Fruit fly (Drosophila melanogaster) whole organism, wandering third instar larva: ENCODE measurements around the gene Mlc2.

Experiments
- Abd-B ChIP-seq: fragments of >200 bp; optimal IDR thresholded peaks from 2 replicates; lab custom pipeline; 2017; ENCODE audit warnings: missing biosample characterization, missing genetic modification characterization
- CrebA ChIP-seq: fragments of 200-800 bp; sonication (Bioruptor generic); optimal IDR thresholded peaks from 2 replicates; lab custom pipeline; 2016; ENCODE audit warnings: missing biosample characterization, mild to moderate bottlenecking, missing genetic modification characterization, borderline replicate concordance
- GATAd ChIP-seq: sonication (Bioruptor generic); optimal IDR thresholded peaks from 2 replicates; lab custom pipeline; 2016; ENCODE audit warnings: missing biosample characterization, missing genetic modification characterization
- HLH106 ChIP-seq: fragments of 200-800 bp; optimal IDR thresholded peaks from 3 replicates; lab custom pipeline; 2019; ENCODE audit warnings: missing biosample characterization, mild to moderate bottlenecking, missing genetic modification characterization, moderate library complexity
- Hr78 ChIP-seq: fragments of >200 bp; optimal IDR thresholded peaks from 2 replicates; lab custom pipeline; 2017; ENCODE audit warnings: missing biosample characterization, missing genetic modification characterization
- Hr83 ChIP-seq: fragments of 200-300 bp; sonication (Bioruptor generic); optimal IDR thresholded peaks from 2 replicates; lab custom pipeline; 2016; ENCODE audit warnings: missing biosample characterization, mild to moderate bottlenecking, missing genetic modification characterization, moderate library complexity; ENCODE audit not compliant: poor library complexity, severe bottlenecking
- Myc ChIP-seq: fragments of >200 bp; optimal IDR thresholded peaks from 2 replicates; lab custom pipeline; 2017
- OdsH ChIP-seq: fragments of 200-800 bp; sonication (Bioruptor generic); optimal IDR thresholded peaks from 2 replicates; lab custom pipeline; 2016; ENCODE audit warnings: missing biosample characterization, mild to moderate bottlenecking, missing genetic modification characterization
- Vsx2 ChIP-seq: fragments of 200-300, 225-300 bp; sonication (Bioruptor generic); optimal IDR thresholded peaks from 2 replicates; lab custom pipeline; 2018; ENCODE audit warnings: missing biosample characterization, missing genetic modification characterization; ENCODE audit not compliant: partially characterized antibody
- br ChIP-seq: fragments of 200-800 bp; sonication (Bioruptor generic); optimal IDR thresholded peaks from 2 replicates; lab custom pipeline; 2016; ENCODE audit warnings: missing biosample characterization, missing genetic modification characterization
- dmrt93B ChIP-seq: fragments of 200-800 bp; sonication (Bioruptor generic); optimal IDR thresholded peaks from 2 replicates; lab custom pipeline; 2018; ENCODE audit warnings: missing biosample characterization, mild to moderate bottlenecking, missing genetic modification characterization
- pan ChIP-seq: fragments of >200 bp; optimal IDR thresholded peaks from 2 replicates; lab custom pipeline; 2017
- psq ChIP-seq: fragments of 200-800 bp; sonication (Bioruptor generic); optimal IDR thresholded peaks from 3 replicates; lab custom pipeline; 2017; ENCODE audit warnings: missing biosample characterization, mild to moderate bottlenecking, missing genetic modification characterization, moderate library complexity
- tai ChIP-seq: sonication (Bioruptor generic); optimal IDR thresholded peaks from 2 replicates; lab custom pipeline; 2016; ENCODE audit warnings: missing biosample characterization, missing genetic modification characterization

DNA sequence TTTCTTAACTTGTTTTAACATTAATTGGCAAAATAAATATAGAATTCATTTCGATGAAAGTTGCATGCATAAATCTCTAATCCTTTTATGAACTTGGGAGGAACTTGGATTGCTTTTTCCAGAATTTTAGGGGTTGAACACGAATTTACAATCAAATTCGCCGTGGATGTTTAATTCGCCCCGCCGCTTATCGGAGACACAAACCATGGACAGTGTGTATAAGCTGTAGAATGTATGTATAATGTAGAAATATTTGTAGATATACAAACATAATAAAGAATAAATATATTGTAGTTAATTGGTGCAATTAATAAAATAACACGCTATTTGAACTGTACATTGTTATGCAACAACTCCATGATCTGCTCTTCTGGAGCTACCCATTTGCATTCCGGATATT is 52.6 kb downstream of the Mlc2 start:
- TF ChIP-seq OdsH (GFP tag; lab: Kevin White, UChicago): no peak
- TF ChIP-seq Vsx2 (GFP tag; lab: Kevin White, UChicago): no peak
- no peak for TF ChIP-seq psq
- TF ChIP-seq pan (lab: Kevin White, UChicago): no peak
- no peak for TF ChIP-seq Hr78 (GFP tag; lab: Kevin White, UChicago)
- TF ChIP-seq GATAd (GFP tag; lab: Kevin White, UChicago): no peak
- no peak for TF ChIP-seq HLH106
- TF ChIP-seq Abd-B (GFP tag; lab: Kevin White, UChicago): no peak
- no peak for TF ChIP-seq CrebA (GFP tag; lab: Kevin White, UChicago)
- TF ChIP-seq Hr83 (GFP tag; lab: Kevin White, UChicago): no peak
- TF ChIP-seq br (GFP tag; lab: Kevin White, UChicago): no peak
- no peak for TF ChIP-seq dmrt93B (GFP tag; lab: Kevin White, UChicago)
- no peak for TF ChIP-seq tai (GFP tag; lab: Kevin White, UChicago)
- TF ChIP-seq Myc: no peak
